Worm (Caenorhabditis elegans) whole organism, L3 larva: Measurements from ENCODE around the gene unc-119.

Source experiments
- aly-2 ChIP-seq: fragments of 150-350 bp; optimal IDR thresholded peaks from 2 replicates; lab custom pipeline; 2014; ENCODE audit warnings: missing biosample characterization, missing genetic modification characterization
- ama-1 ChIP-seq: fragments of 150-350 bp; optimal IDR thresholded peaks from 2 replicates; lab custom pipeline; 2018
- ceh-16 ChIP-seq: sonication (generic microtip); optimal IDR thresholded peaks from 2 replicates; lab custom pipeline; 2017; ENCODE audit warnings: missing biosample characterization, missing genetic modification characterization
- ceh-28 ChIP-seq: fragments of 150-350 bp; optimal IDR thresholded peaks from 2 replicates; lab custom pipeline; 2014; ENCODE audit warnings: missing biosample characterization, missing genetic modification reagents, missing genetic modification characterization
- ceh-82 ChIP-seq: fragments of 150-350 bp; optimal IDR thresholded peaks from 2 replicates; lab custom pipeline; 2014; ENCODE audit warnings: missing biosample characterization, missing genetic modification characterization
- ceh-9 ChIP-seq: sonication (generic microtip); optimal IDR thresholded peaks from 2 replicates; lab custom pipeline; 2018; ENCODE audit warnings: missing biosample characterization, missing genetic modification characterization
- daf-12 ChIP-seq: fragments of 150-350 bp; optimal IDR thresholded peaks from 2 replicates; lab custom pipeline; 2014; ENCODE audit warnings: missing biosample characterization, missing genetic modification reagents, missing genetic modification characterization
- egl-5 ChIP-seq: fragments of 150-350 bp; optimal IDR thresholded peaks from 2 replicates; lab custom pipeline; 2017; ENCODE audit warnings: missing biosample characterization, missing genetic modification reagents, missing genetic modification characterization, inconsistent platforms
- elt-1 ChIP-seq: fragments of 150-350 bp; optimal IDR thresholded peaks from 2 replicates; lab custom pipeline; 2014; ENCODE audit warnings: missing biosample characterization, missing genetic modification characterization
- fkh-2 ChIP-seq: fragments of 150-350 bp; optimal IDR thresholded peaks from 2 replicates; lab custom pipeline; 2014; ENCODE audit warnings: missing biosample characterization, missing genetic modification reagents, missing genetic modification characterization
- fos-1 ChIP-seq: fragments of 150-350 bp; optimal IDR thresholded peaks from 2 replicates; lab custom pipeline; 2014; ENCODE audit warnings: missing biosample characterization, missing genetic modification characterization
- hmg-11 ChIP-seq: sonication (generic microtip); optimal IDR thresholded peaks from 2 replicates; lab custom pipeline; 2016; ENCODE audit warnings: missing genetic modification characterization, missing compliant biosample characterization
- jun-1 ChIP-seq: fragments of 150-350 bp; optimal IDR thresholded peaks from 2 replicates; lab custom pipeline; 2014; ENCODE audit warnings: missing biosample characterization, missing genetic modification reagents, missing genetic modification characterization
- lin-15B ChIP-seq: fragments of 150-350 bp; optimal IDR thresholded peaks from 2 replicates; lab custom pipeline; 2014; ENCODE audit warnings: missing biosample characterization, missing genetic modification characterization
- lin-39 ChIP-seq: fragments of 150-350 bp; optimal IDR thresholded peaks from 2 replicates; lab custom pipeline; 2018; ENCODE audit warnings: missing biosample characterization, missing genetic modification reagents, missing genetic modification characterization
- lsy-12 ChIP-seq: sonication (generic microtip); optimal IDR thresholded peaks from 2 replicates; lab custom pipeline; 2016; ENCODE audit warnings: mild to moderate bottlenecking, missing genetic modification characterization, missing compliant biosample characterization
- mdl-1 ChIP-seq: fragments of 150-350 bp; optimal IDR thresholded peaks from 2 replicates; lab custom pipeline; 2014; ENCODE audit warnings: missing biosample characterization, missing genetic modification characterization
- nfya-1 ChIP-seq: sonication (generic microtip); optimal IDR thresholded peaks from 2 replicates; lab custom pipeline; 2017; ENCODE audit warnings: missing genetic modification characterization, mild to moderate bottlenecking, missing compliant biosample characterization, antibody characterized with exemption, moderate library complexity; ENCODE audit not compliant: insufficient read depth
- nhr-11 ChIP-seq: fragments of 150-350 bp; optimal IDR thresholded peaks from 2 replicates; lab custom pipeline; 2014; ENCODE audit warnings: missing biosample characterization, missing genetic modification characterization
- nhr-12 ChIP-seq: fragments of 150-350 bp; optimal IDR thresholded peaks from 2 replicates; lab custom pipeline; 2014; ENCODE audit warnings: missing biosample characterization, missing genetic modification characterization
- nhr-23 ChIP-seq: fragments of 150-350 bp; optimal IDR thresholded peaks from 2 replicates; lab custom pipeline; 2014; ENCODE audit warnings: missing biosample characterization, missing genetic modification reagents, missing genetic modification characterization
- nhr-237 ChIP-seq: fragments of 150-350 bp; optimal IDR thresholded peaks from 2 replicates; lab custom pipeline; 2014; ENCODE audit warnings: missing biosample characterization, missing genetic modification characterization
- nhr-43 ChIP-seq: sonication (generic microtip); optimal IDR thresholded peaks from 2 replicates; lab custom pipeline; 2016; ENCODE audit warnings: mild to moderate bottlenecking, missing genetic modification characterization, missing compliant biosample characterization; ENCODE audit not compliant: poor library complexity, severe bottlenecking
- nhr-77 ChIP-seq: fragments of 150-350 bp; optimal IDR thresholded peaks from 2 replicates; lab custom pipeline; 2014; ENCODE audit warnings: missing biosample characterization, missing genetic modification characterization
- pha-4 ChIP-seq: fragments of 150-350 bp; optimal IDR thresholded peaks from 2 replicates; lab custom pipeline; 2014; ENCODE audit warnings: missing biosample characterization, missing genetic modification reagents, missing genetic modification characterization
- sea-2 ChIP-seq: fragments of 150-350 bp; sonication (generic microtip); optimal IDR thresholded peaks from 4 replicates; lab custom pipeline; 2014; ENCODE audit warnings: missing biosample characterization, missing genetic modification reagents, missing genetic modification characterization
- skn-1 ChIP-seq: fragments of 150-350 bp; optimal IDR thresholded peaks from 2 replicates; lab custom pipeline; 2014; ENCODE audit warnings: missing biosample characterization, missing genetic modification characterization
- snpc-4 ChIP-seq: fragments of 150-350 bp; optimal IDR thresholded peaks from 2 replicates; lab custom pipeline; 2014; ENCODE audit warnings: missing biosample characterization, missing genetic modification characterization
- unc-39 ChIP-seq: sonication (generic microtip); optimal IDR thresholded peaks from 4 replicates; lab custom pipeline; 2017; ENCODE audit warnings: missing biosample characterization, missing genetic modification characterization
- unc-62 ChIP-seq: fragments of 150-350 bp; sonication (generic microtip); optimal IDR thresholded peaks from 4 replicates; lab custom pipeline; 2014; ENCODE audit warnings: missing biosample characterization, missing genetic modification reagents, missing genetic modification characterization
- ztf-4 ChIP-seq: fragments of 150-350 bp; optimal IDR thresholded peaks from 2 replicates; lab custom pipeline; 2014; ENCODE audit warnings: missing biosample characterization, missing genetic modification characterization

The unc-119 gene

DNA sequence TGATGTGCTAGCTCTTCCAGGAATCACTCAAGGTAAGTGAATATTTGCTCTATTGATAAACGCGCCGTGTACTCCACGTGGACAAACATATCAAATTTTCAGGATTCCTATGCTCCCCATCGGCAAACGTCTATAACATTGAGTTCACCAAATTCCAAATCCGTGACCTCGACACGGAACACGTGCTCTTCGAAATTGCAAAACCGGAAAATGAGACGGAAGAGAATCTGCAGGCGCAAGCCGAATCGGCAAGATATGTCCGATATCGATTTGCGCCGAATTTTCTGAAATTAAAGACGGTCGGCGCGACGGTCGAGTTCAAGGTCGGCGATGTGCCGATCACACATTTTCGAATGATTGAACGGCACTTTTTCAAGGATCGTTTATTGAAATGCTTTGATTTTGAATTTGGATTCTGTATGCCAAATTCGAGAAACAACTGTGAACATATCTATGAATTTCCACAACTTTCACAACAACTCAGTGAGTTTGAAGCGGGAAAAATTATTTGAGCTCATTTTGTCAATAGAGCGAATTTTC, 5.3 kb downstream of the unc-119 start:
- TF ChIP-seq elt-1 (tag; lab: Kevin White, UChicago) (peak; percentile 77), lin-15B (tag; lab: Kevin White, UChicago) (no peak)
- TF ChIP-seq, all 47 proteins: peak for 1

DNA sequence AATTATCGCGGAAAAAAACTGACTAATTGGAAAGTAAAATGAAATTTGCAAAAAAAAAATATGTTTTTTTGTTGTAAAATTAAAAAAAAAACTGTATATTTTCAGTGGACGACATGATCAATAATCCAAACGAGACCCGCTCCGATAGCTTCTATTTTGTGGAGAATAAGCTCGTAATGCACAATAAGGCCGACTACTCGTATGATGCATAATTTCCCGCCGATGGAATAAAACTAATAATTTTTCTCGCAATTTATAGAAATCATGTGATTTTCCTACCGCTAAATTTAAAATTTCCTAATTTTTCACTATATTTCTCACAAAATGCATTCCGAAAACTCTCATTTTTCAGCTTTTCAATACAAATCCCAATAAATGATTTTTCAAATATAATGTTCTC, 6.1 kb downstream of the unc-119 start:
- TF ChIP-seq elt-1 (tag; lab: Kevin White, UChicago) = peak; percentile 16
- TF ChIP-seq unc-39 (tag; lab: Kevin White, UChicago) = no peak

DNA sequence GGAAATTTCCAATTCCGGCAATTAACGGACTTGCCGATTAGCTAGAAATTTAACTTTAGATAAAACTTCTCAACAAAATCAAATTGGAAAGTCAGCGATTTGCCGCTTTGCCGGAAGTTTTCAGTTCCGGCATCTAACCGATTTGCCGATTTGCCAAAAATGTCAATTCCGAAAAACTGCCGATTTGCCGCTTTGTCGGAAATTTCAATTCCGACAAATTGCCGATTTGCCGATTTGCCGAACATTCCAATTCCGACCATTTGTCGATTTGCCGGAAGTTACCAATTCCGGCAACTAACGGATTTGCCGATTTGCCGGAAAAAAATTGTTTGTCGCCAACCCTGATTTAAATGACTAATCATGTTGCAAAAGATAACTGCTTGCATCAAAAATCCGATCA, 6.7 kb downstream of the unc-119 start:
- TF ChIP-seq ceh-9 (tag; lab: Kevin White, UChicago) = no peak
- TF ChIP-seq skn-1 (tag; lab: Kevin White, UChicago) = no peak
- TF ChIP-seq nhr-77 = no peak
- no peak for TF ChIP-seq nhr-11 (tag; lab: Kevin White, UChicago)
- no peak for TF ChIP-seq egl-5

DNA sequence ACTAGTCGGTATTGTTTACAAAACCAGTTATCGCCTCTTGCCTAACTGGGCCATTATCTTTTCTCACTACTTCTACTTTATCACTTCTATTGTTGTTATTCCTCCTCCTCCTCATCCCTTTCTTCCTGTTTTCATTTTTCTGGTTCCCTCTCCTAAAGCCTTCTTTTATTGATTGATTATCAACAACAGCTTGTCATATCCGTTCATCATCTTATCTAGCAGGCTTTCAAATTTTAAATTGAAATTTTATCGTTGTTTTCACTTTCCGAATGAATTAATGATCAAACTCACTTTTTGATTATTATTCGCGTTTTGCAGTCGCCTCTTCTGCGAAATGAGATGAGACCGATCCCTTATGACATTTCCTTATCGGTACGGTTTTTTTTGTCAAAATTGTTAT, 8.7 kb downstream of the unc-119 start, which contains the start of gene cut-6:
cut-6 (plus strand) TSS at position 301 of the 400 bp plus-strand sequence.
- TF ChIP-seq jun-1 (tag; lab: Kevin White, UChicago) (no peak), nhr-11 (tag; lab: Kevin White, UChicago) (no peak), nhr-23 (peak; percentile 6)

DNA sequence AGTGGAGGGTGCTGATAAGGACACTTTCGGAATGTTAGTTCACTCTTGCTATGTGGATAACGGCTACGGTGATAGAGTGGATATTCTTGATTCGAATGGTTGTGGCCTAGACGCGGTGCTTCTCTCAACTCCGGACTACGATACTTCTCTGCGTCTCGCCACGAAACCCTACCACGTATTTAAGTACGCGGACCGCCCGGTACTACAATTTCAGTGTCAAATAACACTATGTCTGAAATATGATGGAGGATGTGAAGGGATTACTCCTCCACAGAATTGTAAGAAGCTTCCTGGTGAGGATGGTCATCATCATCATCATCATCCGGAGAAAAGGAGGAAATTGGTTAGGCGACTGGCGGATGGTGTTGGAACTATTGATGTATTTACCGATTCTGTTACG, 12.5 kb downstream of the unc-119 start:
- TF ChIP-seq sea-2 (no peak), ceh-9 (tag; lab: Kevin White, UChicago) (no peak), egl-5 (no peak), daf-12 (tag; lab: Kevin White, UChicago) (no peak), pha-4 (no peak), ama-1 (lab: Kevin White, UChicago) (no peak), elt-1 (tag; lab: Kevin White, UChicago) (no peak), lin-39 (no peak), nhr-237 (tag; lab: Kevin White, UChicago) (no peak), ztf-4 (tag; lab: Kevin White, UChicago) (no peak), snpc-4 (no peak), fkh-2 (tag; lab: Kevin White, UChicago) (no peak), unc-62 (GFP tag; lab: Kevin White, UChicago) (no peak), fos-1 (tag; lab: Kevin White, UChicago) (no peak), aly-2 (no peak), lsy-12 (tag; lab: Kevin White, UChicago) (no peak), ceh-16 (no peak), nhr-77 (no peak), hmg-11 (tag; lab: Kevin White, UChicago) (no peak)

DNA sequence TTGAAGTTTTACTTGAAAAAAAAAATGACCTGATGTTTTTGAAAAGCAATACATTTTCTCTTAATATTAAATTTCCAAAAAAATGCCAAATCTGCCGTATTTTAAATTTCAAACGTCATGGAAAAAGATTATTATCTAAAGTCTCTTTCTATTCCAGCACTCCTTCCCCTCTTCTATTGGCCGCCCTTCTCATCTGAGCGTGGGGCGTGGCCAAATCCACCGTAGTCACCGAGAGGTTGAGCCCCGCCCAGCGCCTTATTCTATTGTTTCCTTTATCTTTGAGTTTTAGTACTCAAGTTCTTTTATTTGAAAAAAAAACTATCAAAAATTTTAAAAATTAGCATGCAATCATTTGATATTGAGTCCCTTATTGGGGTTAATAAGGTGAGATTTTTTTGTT, 17.6 kb downstream of the unc-119 start, which contains the start of gene vab-7:
vab-7 (plus strand) TSS at position 301 of the 400 bp plus-strand sequence.
- TF ChIP-seq elt-1 (tag; lab: Kevin White, UChicago) (no peak), nfya-1 (tag; lab: Kevin White, UChicago) (peak; percentile 62)

DNA sequence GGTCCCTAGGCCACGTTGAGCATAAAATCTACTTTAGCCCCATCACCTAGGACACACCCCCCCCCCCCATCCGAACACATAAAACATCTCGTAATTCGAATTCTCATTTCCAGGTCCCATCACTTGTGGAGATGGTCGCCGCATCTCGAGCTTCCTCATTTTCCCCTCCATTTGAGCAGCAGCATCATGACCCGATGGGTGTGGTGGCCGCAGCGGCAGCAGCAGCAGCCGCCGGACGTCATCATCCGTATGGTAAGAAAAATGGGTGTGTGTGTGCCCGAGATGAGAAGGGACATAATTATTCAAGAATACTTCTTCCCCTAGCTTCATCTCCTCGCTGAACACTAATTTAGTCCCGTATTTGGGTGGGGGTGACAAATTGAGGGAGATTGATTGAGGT, 19.0 kb downstream of the unc-119 start:
- TF ChIP-seq lin-15B (tag; lab: Kevin White, UChicago) = no peak
- TF ChIP-seq lin-39 = no peak
- no peak for TF ChIP-seq ama-1 (lab: Kevin White, UChicago)
- no peak for TF ChIP-seq ceh-28
- TF ChIP-seq ceh-82 (tag; lab: Kevin White, UChicago) = no peak
- TF ChIP-seq unc-62 (GFP tag; lab: Kevin White, UChicago) = no peak
- no peak for TF ChIP-seq jun-1 (tag; lab: Kevin White, UChicago)
- TF ChIP-seq mdl-1 (tag; lab: Kevin White, UChicago) = no peak
- TF ChIP-seq nhr-43 (tag; lab: Kevin White, UChicago) = no peak
- TF ChIP-seq nhr-12 (tag; lab: Kevin White, UChicago) = no peak
